Fruit fly (Drosophila melanogaster) whole organism, wandering third instar larva: ENCODE data around the gene Cdc14.

Experiments used
- Mio ChIP-seq: sonication (Bioruptor generic); optimal IDR thresholded peaks from 2 replicates; lab custom pipeline; 2016; ENCODE audit warnings: missing biosample characterization, missing genetic modification characterization
- OdsH ChIP-seq: fragments of 200-800 bp; sonication (Bioruptor generic); optimal IDR thresholded peaks from 2 replicates; lab custom pipeline; 2016; ENCODE audit warnings: missing biosample characterization, mild to moderate bottlenecking, missing genetic modification characterization
- br ChIP-seq: fragments of 200-800 bp; sonication (Bioruptor generic); optimal IDR thresholded peaks from 2 replicates; lab custom pipeline; 2016; ENCODE audit warnings: missing biosample characterization, missing genetic modification characterization
- brk ChIP-seq: fragments of 200-800 bp; sonication (Bioruptor generic); optimal IDR thresholded peaks from 2 replicates; lab custom pipeline; 2016; ENCODE audit warnings: missing biosample characterization, mild to moderate bottlenecking, missing genetic modification characterization
- dsf ChIP-seq: sonication (Bioruptor generic); optimal IDR thresholded peaks from 2 replicates; lab custom pipeline; 2016; ENCODE audit warnings: missing biosample characterization, missing genetic modification characterization, borderline replicate concordance
- ey ChIP-seq: fragments of 200-800 bp; sonication (Bioruptor generic); optimal IDR thresholded peaks from 2 replicates; lab custom pipeline; 2016; ENCODE audit warnings: missing biosample characterization, missing genetic modification characterization

DNA sequence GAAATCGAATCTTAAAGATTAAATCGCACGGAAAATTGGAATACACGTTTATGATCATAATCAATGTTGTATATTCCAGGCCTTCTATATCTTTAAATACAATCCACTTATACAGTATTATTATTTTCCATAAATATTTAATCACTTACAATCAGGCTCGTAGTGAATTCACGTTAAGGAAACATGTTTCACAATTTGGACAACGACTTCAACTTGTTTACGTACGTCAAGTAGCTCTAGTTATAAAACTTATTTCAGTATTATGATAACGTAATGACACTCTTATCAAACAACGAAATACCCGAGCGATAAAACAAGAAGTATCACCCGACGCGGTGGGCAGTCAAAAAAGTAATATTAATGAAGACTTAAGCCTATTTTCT lies 19.2 kb downstream of the Cdc14 start:
- TF ChIP-seq ey (GFP tag; lab: Kevin White, UChicago) (no peak), Mio (no peak), br (GFP tag; lab: Kevin White, UChicago) (no peak), brk (GFP tag; lab: Kevin White, UChicago) (no peak), dsf (GFP tag; lab: Kevin White, UChicago) (no peak), OdsH (GFP tag; lab: Kevin White, UChicago) (no peak)
